Fruit fly (Drosophila melanogaster) whole organism, embryonic: ENCODE results near the gene CG45544.

Experiments used
- Asciz ChIP-seq: fragments of 200-800 bp; sonication (Bioruptor generic); optimal IDR thresholded peaks from 2 replicates; lab custom pipeline; 2017; ENCODE audit warnings: missing biosample characterization, mild to moderate bottlenecking, missing genetic modification characterization, missing genetic modification reagents
- Bdp1 ChIP-seq: fragments of 200-800 bp; sonication (Bioruptor generic); optimal IDR thresholded peaks from 3 replicates; lab custom pipeline; 2016; ENCODE audit warnings: missing biosample characterization, missing genetic modification characterization
- C15 ChIP-seq: fragments of 200-800 bp; sonication (Bioruptor generic); IDR thresholded peaks from 3 replicates; pipeline ENCODE4 v1.3.6; 2022; ENCODE audit warnings: missing biosample characterization, missing genetic modification characterization
- CG10267 ChIP-seq: fragments of 200-800 bp; sonication (Bioruptor generic); optimal IDR thresholded peaks from 2 replicates; lab custom pipeline; 2018; ENCODE audit warnings: missing biosample characterization, mild to moderate bottlenecking, missing genetic modification characterization, moderate library complexity
- CG11085 ChIP-seq: fragments of 200-800 bp; sonication (Bioruptor generic); IDR thresholded peaks from 2 replicates; pipeline ENCODE4 v1.3.6; 2022; ENCODE audit warnings: missing biosample characterization, missing genetic modification characterization
- CG12391 ChIP-seq: fragments of 200-800 bp; sonication (Bioruptor generic); optimal IDR thresholded peaks from 3 replicates; lab custom pipeline; 2018; ENCODE audit warnings: missing biosample characterization, mild to moderate bottlenecking, missing genetic modification characterization, moderate library complexity
- CG12942 ChIP-seq: fragments of 200-800 bp; sonication (Bioruptor generic); optimal IDR thresholded peaks from 3 replicates; lab custom pipeline; 2016; ENCODE audit warnings: missing biosample characterization, missing genetic modification characterization
- CG13775 ChIP-seq: fragments of 200-800 bp; sonication (Bioruptor generic); optimal IDR thresholded peaks from 3 replicates; lab custom pipeline; 2017; ENCODE audit warnings: missing biosample characterization, mild to moderate bottlenecking, missing genetic modification characterization
- CG14014 ChIP-seq: fragments of 200-800 bp; sonication (Bioruptor generic); IDR thresholded peaks from 2 replicates; pipeline ENCODE4 v1.3.6; 2022; ENCODE audit warnings: missing biosample characterization, missing genetic modification characterization
- CG14441 ChIP-seq: fragments of 200-800 bp; sonication (Bioruptor generic); IDR thresholded peaks from 2 replicates; pipeline ENCODE4 v1.3.6; 2022; ENCODE audit warnings: missing biosample characterization, missing genetic modification characterization
- CG14710 ChIP-seq: fragments of 200-800 bp; sonication (Bioruptor generic); optimal IDR thresholded peaks from 3 replicates; lab custom pipeline; 2019; ENCODE audit warnings: missing biosample characterization, mild to moderate bottlenecking, missing genetic modification characterization, moderate library complexity
- CG1603 ChIP-seq: fragments of 200-800 bp; sonication (Bioruptor generic); optimal IDR thresholded peaks from 2 replicates; lab custom pipeline; 2019; ENCODE audit warnings: missing biosample characterization, mild to moderate bottlenecking, missing genetic modification characterization, moderate library complexity
- CG17359 ChIP-seq: fragments of 200-800 bp; sonication (Bioruptor generic); optimal IDR thresholded peaks from 3 replicates; lab custom pipeline; 2018; ENCODE audit warnings: missing biosample characterization, mild to moderate bottlenecking, missing genetic modification characterization, moderate library complexity
- CG17612 ChIP-seq: fragments of 200-800 bp; sonication (Bioruptor generic); IDR thresholded peaks from 2 replicates; pipeline ENCODE4 v1.3.6; 2022; ENCODE audit warnings: missing biosample characterization, missing genetic modification characterization
- CG17829 ChIP-seq: fragments of 200-800 bp; optimal IDR thresholded peaks from 2 replicates; lab custom pipeline; 2019; ENCODE audit warnings: missing biosample characterization, mild to moderate bottlenecking, missing genetic modification characterization, moderate library complexity
- CG17912 ChIP-seq: fragments of 200-800 bp; sonication (Bioruptor generic); optimal IDR thresholded peaks from 2 replicates; lab custom pipeline; 2018; ENCODE audit warnings: missing biosample characterization, mild to moderate bottlenecking, missing genetic modification characterization
- CG2712 ChIP-seq: fragments of 200-800 bp; optimal IDR thresholded peaks from 3 replicates; lab custom pipeline; 2019; ENCODE audit warnings: missing biosample characterization, mild to moderate bottlenecking, missing genetic modification characterization, moderate library complexity
- CG2889 ChIP-seq: fragments of 200-800 bp; sonication (Bioruptor generic); IDR thresholded peaks from 3 replicates; pipeline ENCODE4 v1.3.6; 2022; ENCODE audit warnings: missing biosample characterization, missing genetic modification characterization
- CG31441 ChIP-seq: fragments of 200-800 bp; sonication (Bioruptor generic); IDR thresholded peaks from 2 replicates; pipeline ENCODE4 v1.3.6; 2022; ENCODE audit warnings: missing biosample characterization, missing genetic modification characterization
- CG33213 ChIP-seq: fragments of 200-800 bp; sonication (Bioruptor generic); optimal IDR thresholded peaks from 3 replicates; lab custom pipeline; 2016; ENCODE audit warnings: missing biosample characterization, missing genetic modification characterization
- CG6654 ChIP-seq: fragments of 200-800 bp; sonication (Bioruptor generic); optimal IDR thresholded peaks from 2 replicates; lab custom pipeline; 2017; ENCODE audit warnings: missing biosample characterization, mild to moderate bottlenecking, missing genetic modification characterization
- CG7839 ChIP-seq: fragments of 200-800 bp; sonication (Bioruptor generic); optimal IDR thresholded peaks from 3 replicates; lab custom pipeline; 2018; ENCODE audit warnings: missing biosample characterization, mild to moderate bottlenecking, missing genetic modification characterization, moderate library complexity
- CG7963 ChIP-seq: fragments of 200-800 bp; sonication (Bioruptor generic); IDR thresholded peaks from 3 replicates; pipeline ENCODE4 v1.3.6; 2022; ENCODE audit warnings: missing biosample characterization, missing genetic modification characterization; ENCODE audit not compliant: partially characterized antibody
- CG7987 ChIP-seq: fragments of 200-800 bp; sonication (Bioruptor generic); optimal IDR thresholded peaks from 2 replicates; lab custom pipeline; 2018; ENCODE audit warnings: missing biosample characterization, mild to moderate bottlenecking, missing genetic modification characterization, moderate library complexity
- CTCF ChIP-seq: fragments of 200-800 bp; sonication (Bioruptor generic); optimal IDR thresholded peaks from 2 replicates; lab custom pipeline; 2017; ENCODE audit warnings: missing biosample characterization, mild to moderate bottlenecking, missing genetic modification characterization, moderate library complexity
- CkIIα-i1 ChIP-seq: fragments of 200-800 bp; sonication (Bioruptor generic); IDR thresholded peaks from 2 replicates; pipeline ENCODE4 v1.3.6; 2022; ENCODE audit warnings: missing biosample characterization, missing genetic modification characterization
- Deaf1 ChIP-seq: fragments of 200-800 bp; optimal IDR thresholded peaks from 3 replicates; lab custom pipeline; 2019; ENCODE audit warnings: missing biosample characterization, mild to moderate bottlenecking, missing genetic modification characterization, moderate library complexity
- E2f1 ChIP-seq: fragments of 200-800 bp; sonication (Bioruptor generic); IDR thresholded peaks from 2 replicates; pipeline ENCODE4 v1.3.6; 2022; ENCODE audit warnings: missing biosample characterization, missing genetic modification characterization
- Ets97D ChIP-seq: fragments of 200-800 bp; sonication (Bioruptor generic); optimal IDR thresholded peaks from 3 replicates; lab custom pipeline; 2016; ENCODE audit warnings: missing biosample characterization, missing genetic modification characterization
- Fer3 ChIP-seq: fragments of 200-800 bp; sonication (Bioruptor generic); optimal IDR thresholded peaks from 2 replicates; lab custom pipeline; 2018; ENCODE audit warnings: missing biosample characterization, mild to moderate bottlenecking, missing genetic modification characterization, moderate library complexity
- H2.0 ChIP-seq: fragments of 200-800 bp; sonication (Bioruptor generic); IDR thresholded peaks from 2 replicates; pipeline ENCODE4 v1.3.6; 2022; ENCODE audit warnings: missing biosample characterization, missing genetic modification characterization
- Neu2 ChIP-seq: fragments of 200-800 bp; sonication (Bioruptor generic); optimal IDR thresholded peaks from 3 replicates; lab custom pipeline; 2016; ENCODE audit warnings: missing biosample characterization, missing genetic modification characterization, borderline replicate concordance
- Oaz ChIP-seq: fragments of 200-800 bp; sonication (Bioruptor generic); IDR thresholded peaks from 2 replicates; pipeline ENCODE4 v1.3.6; 2022; ENCODE audit warnings: missing biosample characterization, missing genetic modification characterization
- Optix ChIP-seq: fragments of 200-800 bp; sonication (Bioruptor generic); IDR thresholded peaks from 3 replicates; pipeline ENCODE4 v1.3.6; 2022; ENCODE audit warnings: missing biosample characterization, missing genetic modification characterization
- Sry-δ ChIP-seq: fragments of 200-800 bp; sonication (Bioruptor generic); optimal IDR thresholded peaks from 2 replicates; lab custom pipeline; 2016; ENCODE audit warnings: missing biosample characterization, missing genetic modification characterization
- Xrp1 ChIP-seq: fragments of 200-800 bp; sonication (Bioruptor generic); IDR thresholded peaks from 2 replicates; pipeline ENCODE4 v1.3.6; 2022; ENCODE audit warnings: missing biosample characterization, missing genetic modification characterization
- ato ChIP-seq: fragments of 200-800 bp; sonication (Bioruptor generic); IDR thresholded peaks from 2 replicates; pipeline ENCODE4 v1.3.6; 2022; ENCODE audit warnings: missing biosample characterization, missing genetic modification characterization; ENCODE audit not compliant: partially characterized antibody
- bsh ChIP-seq, 2 experiments: fragments of 200-800 bp; sonication (Bioruptor generic); optimal IDR thresholded peaks; 2 replicates each; lab custom pipeline; 2017 to 2018; ENCODE audit warnings: mild to moderate bottlenecking in 2 of 2, missing biosample characterization in 2 of 2, missing genetic modification characterization in 2 of 2, moderate library complexity in 1 of 2
- caup ChIP-seq: fragments of 200-800 bp; sonication (Bioruptor generic); optimal IDR thresholded peaks from 3 replicates; lab custom pipeline; 2017; ENCODE audit warnings: missing biosample characterization, mild to moderate bottlenecking, missing genetic modification characterization, moderate library complexity; ENCODE audit not compliant: severe bottlenecking
- dm ChIP-seq: fragments of 200-800 bp; sonication (Bioruptor generic); optimal IDR thresholded peaks from 3 replicates; lab custom pipeline; 2016; ENCODE audit warnings: missing biosample characterization, missing genetic modification characterization
- ftz-f1 ChIP-seq: fragments of 200-800 bp; sonication (Bioruptor generic); optimal IDR thresholded peaks from 2 replicates; lab custom pipeline; 2016; ENCODE audit warnings: missing biosample characterization, missing genetic modification characterization
- gem ChIP-seq: fragments of 200-800 bp; sonication (Bioruptor generic); optimal IDR thresholded peaks from 2 replicates; lab custom pipeline; 2019; ENCODE audit warnings: missing biosample characterization, mild to moderate bottlenecking, missing genetic modification characterization, moderate library complexity
- gt ChIP-seq: fragments of 200-800 bp; sonication (Bioruptor generic); IDR thresholded peaks from 2 replicates; pipeline ENCODE4 v1.3.6; 2022; ENCODE audit warnings: missing biosample characterization, missing genetic modification characterization
- h ChIP-seq: fragments of >200 bp; optimal IDR thresholded peaks from 2 replicates; lab custom pipeline; 2017
- kah ChIP-seq: fragments of 200-800 bp; sonication (Bioruptor generic); optimal IDR thresholded peaks from 2 replicates; lab custom pipeline; 2018; ENCODE audit warnings: missing biosample characterization, mild to moderate bottlenecking, missing genetic modification characterization
- ken ChIP-seq: fragments of 200-800 bp; sonication (Bioruptor generic); IDR thresholded peaks from 3 replicates; pipeline ENCODE4 v1.3.6; 2022; ENCODE audit warnings: missing biosample characterization, missing genetic modification characterization
- repo ChIP-seq: fragments of 200-800 bp; sonication (Bioruptor generic); optimal IDR thresholded peaks from 2 replicates; lab custom pipeline; 2016; ENCODE audit warnings: missing biosample characterization, missing genetic modification characterization
- row ChIP-seq: fragments of 200-800 bp; sonication (Bioruptor generic); IDR thresholded peaks from 3 replicates; pipeline ENCODE4 v1.3.6; 2022; ENCODE audit warnings: missing biosample characterization, missing genetic modification characterization
- shn ChIP-seq: fragments of 200-800 bp; sonication (Bioruptor generic); optimal IDR thresholded peaks from 3 replicates; lab custom pipeline; 2016; ENCODE audit warnings: missing biosample characterization, missing genetic modification characterization
- slbo ChIP-seq: fragments of 200-800 bp; sonication (Bioruptor generic); IDR thresholded peaks from 2 replicates; pipeline ENCODE4 v1.3.6; 2022; ENCODE audit warnings: missing biosample characterization, missing genetic modification characterization
- stwl ChIP-seq: fragments of 200-800 bp; sonication (Bioruptor generic); optimal IDR thresholded peaks from 3 replicates; lab custom pipeline; 2018; ENCODE audit warnings: missing biosample characterization, mild to moderate bottlenecking, missing genetic modification characterization, moderate library complexity
- sug ChIP-seq: fragments of 200-800 bp; optimal IDR thresholded peaks from 2 replicates; lab custom pipeline; 2019; ENCODE audit warnings: missing biosample characterization, mild to moderate bottlenecking, missing genetic modification characterization, moderate library complexity
- unpg ChIP-seq: fragments of 200-800 bp; sonication (Bioruptor generic); optimal IDR thresholded peaks from 3 replicates; lab custom pipeline; 2018; ENCODE audit warnings: missing biosample characterization, mild to moderate bottlenecking, missing genetic modification characterization, moderate library complexity

Gene CG45544

dm6 chr3R:29218001-29218400, 38.3 kb upstream of the CG45544 start (continued):
- TF ChIP-seq CG12942 (GFP tag; lab: Kevin White, UChicago) (no peak), CG7963 (no peak), CG7839 (peak; percentile 22), E2f1 (no peak), CG2712 (tag; lab: Kevin White, UChicago) (peak; percentile 46), CG17359 (tag; lab: Kevin White, UChicago) (peak; percentile 12), repo (no peak), bsh (GFP tag; optimal IDR thresholded peaks at IDR 0.05; lab: Kevin White, UChicago) (peak in 1 of 2 experiments; percentile 48), Oaz (GFP tag; lab: Robert Waterston, UW) (no peak), CG17912 (GFP tag; lab: Kevin White, UChicago) (no peak), unpg (peak; percentile 5), Deaf1 (tag; lab: Kevin White, UChicago) (no peak), caup (GFP tag; lab: Kevin White, UChicago) (no peak), CG10267 (tag; lab: Kevin White, UChicago) (peak; percentile 7), CG14441 (GFP tag; lab: Robert Waterston, UW) (no peak), CG6654 (no peak), CG12391 (tag; lab: Kevin White, UChicago) (peak; percentile 29), CG1603 (tag; lab: Kevin White, UChicago) (peak; percentile 33), dm (GFP tag; lab: Kevin White, UChicago) (no peak), gt (GFP tag; lab: Robert Waterston, UW) (no peak), CG11085 (GFP tag; lab: Robert Waterston, UW) (no peak), Xrp1 (GFP tag; lab: Robert Waterston, UW) (0 out of 2 replicates have a peak, but pooled peaks have one; percentile 33), row (GFP tag; lab: Robert Waterston, UW) (0 out of 3 replicates have a peak, but pooled peaks have one; percentile 13), CG2889 (GFP tag; lab: Robert Waterston, UW) (no peak), shn (GFP tag; lab: Kevin White, UChicago) (no peak), ken (no peak), Sry-δ (GFP tag; lab: Kevin White, UChicago) (no peak), slbo (GFP tag; lab: Robert Waterston, UW) (no peak), CG17829 (tag; lab: Kevin White, UChicago) (peak; percentile 3), CkIIα-i1 (GFP tag; lab: Robert Waterston, UW) (no peak), CG13775 (GFP tag; lab: Kevin White, UChicago) (no peak), CG31441 (GFP tag; lab: Robert Waterston, UW) (peak; percentile 50), gem (peak; percentile 44), CG14710 (tag; lab: Kevin White, UChicago) (peak; percentile 15), C15 (GFP tag; lab: Robert Waterston, UW) (no peak), h (lab: Kevin White, UChicago) (no peak), CTCF (no peak), sug (no peak)

- TF ChIP-seq stwl (tag; lab: Kevin White, UChicago) (peak; percentile 91), Fer3 (tag; lab: Kevin White, UChicago) (peak; percentile 95), Asciz (GFP tag; lab: Kevin White, UChicago) (peak; percentile 96), Ets97D (GFP tag; lab: Kevin White, UChicago) (peak; percentile 100), CG13775 (GFP tag; lab: Kevin White, UChicago) (peak; percentile 99), ftz-f1 (GFP tag; lab: Kevin White, UChicago) (peak; percentile 83), CG7987 (GFP tag; lab: Kevin White, UChicago) (peak; percentile 99), kah (GFP tag; lab: Kevin White, UChicago) (peak; percentile 91), Bdp1 (GFP tag; lab: Kevin White, UChicago) (peak; percentile 90), H2.0 (GFP tag; lab: Robert Waterston, UW) (peak; percentile 94), CG7839 (peak; percentile 91), Optix (GFP tag; lab: Robert Waterston, UW) (peak; percentile 94), CG17612 (peak; percentile 89), CG14014 (GFP tag; lab: Robert Waterston, UW) (peak; percentile 94), ato (peak; percentile 89), CG33213 (GFP tag; lab: Kevin White, UChicago) (peak; percentile 97), Neu2 (GFP tag; lab: Kevin White, UChicago) (peak; percentile 81)
Measured at dm6 chr3R:29219948-29220347, 36.3 kb upstream of the CG45544 start, which contains the start of gene eEF1gamma. Gene eEF1gamma, plus strand, starts transcription at chr3R:29220172.
